Fruit fly (Drosophila melanogaster) whole organism, prepupa: ENCODE results near the gene Pex12.
A peak's percentile ranks its signal among the peaks of the same experiment; 100 is the strongest.

ENCODE experiments used
- Blimp-1 ChIP-seq: fragments of 200-800 bp; sonication (Bioruptor generic); optimal IDR thresholded peaks from 3 replicates; lab custom pipeline; 2017; ENCODE audit warnings: missing biosample characterization, missing genetic modification characterization, mild to moderate bottlenecking, moderate library complexity, missing genetic modification reagents
- CG10631 ChIP-seq: fragments of 200-800 bp; sonication (Bioruptor generic); optimal IDR thresholded peaks from 2 replicates; lab custom pipeline; 2016; ENCODE audit warnings: missing biosample characterization, missing genetic modification characterization
- CG11294 ChIP-seq: fragments of 200-800 bp; sonication (Bioruptor generic); IDR thresholded peaks from 2 replicates; pipeline ENCODE4 v1.3.6; 2022; ENCODE audit warnings: missing biosample characterization, missing genetic modification characterization
- CG11762 ChIP-seq: fragments of 200-800 bp; sonication (Bioruptor generic); optimal IDR thresholded peaks from 3 replicates; lab custom pipeline; 2016; ENCODE audit warnings: missing biosample characterization, missing genetic modification characterization; ENCODE audit not compliant: insufficient read depth
- CG15336 ChIP-seq: fragments of 200-800 bp; sonication (Bioruptor generic); IDR thresholded peaks from 2 replicates; pipeline ENCODE4 v1.3.6; 2022; ENCODE audit warnings: missing biosample characterization, missing genetic modification characterization
- CG1621 ChIP-seq: fragments of 200-800 bp; sonication (Bioruptor generic); optimal IDR thresholded peaks from 3 replicates; lab custom pipeline; 2018; ENCODE audit warnings: missing biosample characterization, mild to moderate bottlenecking, missing genetic modification characterization
- CG3032 ChIP-seq: fragments of 200-800 bp; optimal IDR thresholded peaks from 2 replicates; lab custom pipeline; 2019; ENCODE audit warnings: missing biosample characterization, mild to moderate bottlenecking, missing genetic modification characterization, moderate library complexity
- CG31627 ChIP-seq: fragments of 200-800 bp; sonication (Bioruptor generic); optimal IDR thresholded peaks from 3 replicates; lab custom pipeline; 2016; ENCODE audit warnings: missing biosample characterization, missing genetic modification characterization
- CG32006 ChIP-seq: fragments of 200-800 bp; sonication (Bioruptor generic); optimal IDR thresholded peaks from 3 replicates; lab custom pipeline; 2017; ENCODE audit warnings: missing biosample characterization, mild to moderate bottlenecking, missing genetic modification characterization
- CG34406 ChIP-seq: fragments of 200-800 bp; sonication (Bioruptor generic); optimal IDR thresholded peaks from 3 replicates; lab custom pipeline; 2016; ENCODE audit warnings: missing biosample characterization, missing genetic modification characterization
- CG3919 ChIP-seq: fragments of 200-800 bp; sonication (Bioruptor generic); optimal IDR thresholded peaks from 3 replicates; lab custom pipeline; 2016; ENCODE audit warnings: missing biosample characterization, missing genetic modification characterization
- CG4318 ChIP-seq: fragments of 200-800 bp; sonication (Bioruptor generic); optimal IDR thresholded peaks from 3 replicates; lab custom pipeline; 2017; ENCODE audit warnings: missing biosample characterization, mild to moderate bottlenecking, missing genetic modification characterization
- CG6163 ChIP-seq: fragments of 200-800 bp; sonication (Bioruptor generic); IDR thresholded peaks from 3 replicates; pipeline ENCODE4 v1.3.6; 2022; ENCODE audit warnings: missing biosample characterization, missing genetic modification characterization
- CG6276 ChIP-seq: fragments of 200-800 bp; sonication (Bioruptor generic); optimal IDR thresholded peaks from 2 replicates; lab custom pipeline; 2017; ENCODE audit warnings: missing biosample characterization, mild to moderate bottlenecking, missing genetic modification characterization
- CG6792 ChIP-seq: fragments of 200-800 bp; sonication (Bioruptor generic); optimal IDR thresholded peaks from 3 replicates; lab custom pipeline; 2016; ENCODE audit warnings: missing biosample characterization, missing genetic modification characterization
- CG6808 ChIP-seq: fragments of 200-800 bp; sonication (Bioruptor generic); optimal IDR thresholded peaks from 3 replicates; lab custom pipeline; 2017; ENCODE audit warnings: missing biosample characterization, missing genetic modification characterization, mild to moderate bottlenecking, moderate library complexity, missing genetic modification reagents
- CG7368 ChIP-seq: fragments of 200-800 bp; sonication (Bioruptor generic); optimal IDR thresholded peaks from 3 replicates; lab custom pipeline; 2016; ENCODE audit warnings: missing biosample characterization, missing genetic modification characterization
- CG8119 ChIP-seq: fragments of 200-800 bp; sonication (Bioruptor generic); IDR thresholded peaks from 3 replicates; pipeline ENCODE4 v1.3.6; 2022; ENCODE audit warnings: missing biosample characterization, missing genetic modification characterization
- CG8319 ChIP-seq: fragments of 200-800 bp; sonication (Bioruptor generic); optimal IDR thresholded peaks from 3 replicates; lab custom pipeline; 2016; ENCODE audit warnings: missing biosample characterization, missing genetic modification characterization
- CG8632 ChIP-seq: fragments of 200-800 bp; sonication (Bioruptor generic); optimal IDR thresholded peaks from 3 replicates; lab custom pipeline; 2016; ENCODE audit warnings: missing biosample characterization, missing genetic modification characterization
- CG9139 ChIP-seq: fragments of 200-800 bp; sonication (Bioruptor generic); optimal IDR thresholded peaks from 3 replicates; lab custom pipeline; 2017; ENCODE audit warnings: missing biosample characterization, mild to moderate bottlenecking, missing genetic modification characterization
- Eip75B ChIP-seq: fragments of 200-800 bp; sonication (Bioruptor generic); optimal IDR thresholded peaks from 3 replicates; lab custom pipeline; 2016; ENCODE audit warnings: missing biosample characterization, missing genetic modification characterization
- Eip78C ChIP-seq: fragments of 200-800 bp; sonication (Bioruptor generic); peaks from one replicate; lab custom pipeline; 2016; ENCODE audit warnings: missing biosample characterization, missing genetic modification characterization
- Eip93F ChIP-seq: fragments of 200-800 bp; sonication (Bioruptor generic); optimal IDR thresholded peaks from 2 replicates; lab custom pipeline; 2016; ENCODE audit warnings: missing biosample characterization, mild to moderate bottlenecking, missing genetic modification characterization
- Ets21C ChIP-seq: fragments of 200-800 bp; sonication (Bioruptor generic); optimal IDR thresholded peaks from 3 replicates; lab custom pipeline; 2016; ENCODE audit warnings: missing biosample characterization, missing genetic modification characterization
- Ets96B ChIP-seq: fragments of 200-800 bp; optimal IDR thresholded peaks from 2 replicates; lab custom pipeline; 2019; ENCODE audit warnings: missing biosample characterization, mild to moderate bottlenecking, missing genetic modification characterization, moderate library complexity
- Gug ChIP-seq: fragments of 200-800 bp; sonication (Bioruptor generic); IDR thresholded peaks from 2 replicates; pipeline ENCODE4 v1.3.6; 2022; ENCODE audit warnings: missing biosample characterization, missing genetic modification characterization
- Hr38 ChIP-seq: sonication (Bioruptor generic); optimal IDR thresholded peaks from 2 replicates; lab custom pipeline; 2016; ENCODE audit warnings: missing biosample characterization, missing genetic modification characterization
- Hr39 ChIP-seq: fragments of 200-800 bp; sonication (Bioruptor generic); optimal IDR thresholded peaks from 2 replicates; lab custom pipeline; 2016; ENCODE audit warnings: missing biosample characterization, missing genetic modification characterization
- Lpt ChIP-seq: fragments of 200-800 bp; sonication (Bioruptor generic); optimal IDR thresholded peaks from 3 replicates; lab custom pipeline; 2016; ENCODE audit warnings: missing biosample characterization, missing genetic modification characterization
- Met ChIP-seq: fragments of 200-800 bp; sonication (Bioruptor generic); optimal IDR thresholded peaks from 3 replicates; lab custom pipeline; 2016; ENCODE audit warnings: missing biosample characterization, missing genetic modification characterization
- OdsH ChIP-seq: fragments of 200-800 bp; sonication (Bioruptor generic); optimal IDR thresholded peaks from 3 replicates; lab custom pipeline; 2016; ENCODE audit warnings: missing biosample characterization, missing genetic modification characterization
- Smox ChIP-seq: fragments of 200-800 bp; sonication (Bioruptor generic); optimal IDR thresholded peaks from 3 replicates; lab custom pipeline; 2016; ENCODE audit warnings: missing biosample characterization, missing genetic modification characterization
- Sox102F ChIP-seq: fragments of 200-800 bp; sonication (Bioruptor generic); optimal IDR thresholded peaks from 2 replicates; lab custom pipeline; 2016; ENCODE audit warnings: missing biosample characterization, mild to moderate bottlenecking, missing genetic modification characterization
- Sox14 ChIP-seq: fragments of 200-800 bp; sonication (Bioruptor generic); optimal IDR thresholded peaks from 3 replicates; lab custom pipeline; 2016; ENCODE audit warnings: missing biosample characterization, missing genetic modification characterization
- Sox15 ChIP-seq: fragments of 200-800 bp; sonication (Bioruptor generic); optimal IDR thresholded peaks from 3 replicates; lab custom pipeline; 2016; ENCODE audit warnings: missing biosample characterization, missing genetic modification characterization
- achi ChIP-seq: fragments of 200-800 bp; sonication (Bioruptor generic); optimal IDR thresholded peaks from 3 replicates; lab custom pipeline; 2016; ENCODE audit warnings: missing biosample characterization, missing genetic modification characterization
- acj6 ChIP-seq: fragments of 200-800 bp; sonication (Bioruptor generic); optimal IDR thresholded peaks from 3 replicates; lab custom pipeline; 2016; ENCODE audit warnings: missing biosample characterization, missing genetic modification characterization
- cyc ChIP-seq: fragments of 200-800 bp; sonication (Bioruptor generic); optimal IDR thresholded peaks from 3 replicates; lab custom pipeline; 2016; ENCODE audit warnings: missing biosample characterization, missing genetic modification characterization
- dac ChIP-seq: fragments of 200-800 bp; sonication (Bioruptor generic); optimal IDR thresholded peaks from 2 replicates; lab custom pipeline; 2017; ENCODE audit warnings: missing biosample characterization, mild to moderate bottlenecking, missing genetic modification characterization
- eg ChIP-seq: fragments of 200-800 bp; sonication (Bioruptor generic); IDR thresholded peaks from 3 replicates; pipeline ENCODE4 v1.3.6; 2022; ENCODE audit warnings: missing biosample characterization, missing genetic modification characterization
- esn ChIP-seq: fragments of 200-800 bp; sonication (Bioruptor generic); optimal IDR thresholded peaks from 2 replicates; lab custom pipeline; 2016; ENCODE audit warnings: missing biosample characterization, mild to moderate bottlenecking, missing genetic modification characterization, moderate library complexity
- fd59A ChIP-seq: fragments of 200-800 bp; sonication (Bioruptor generic); optimal IDR thresholded peaks from 2 replicates; lab custom pipeline; 2017; ENCODE audit warnings: missing biosample characterization, mild to moderate bottlenecking, missing genetic modification characterization, missing genetic modification reagents
- fd85E ChIP-seq: fragments of 200-800 bp; sonication (Bioruptor generic); optimal IDR thresholded peaks from 3 replicates; lab custom pipeline; 2016; ENCODE audit warnings: missing biosample characterization, missing genetic modification characterization
- fkh ChIP-seq: fragments of 200-800 bp; sonication (Bioruptor generic); optimal IDR thresholded peaks from 3 replicates; lab custom pipeline; 2017; ENCODE audit warnings: missing biosample characterization, mild to moderate bottlenecking, missing genetic modification characterization, moderate library complexity
- lz ChIP-seq: fragments of 200-800 bp; sonication (Bioruptor generic); optimal IDR thresholded peaks from 3 replicates; lab custom pipeline; 2016; ENCODE audit warnings: missing biosample characterization, missing genetic modification characterization
- net ChIP-seq: fragments of 200-800 bp; sonication (Bioruptor generic); optimal IDR thresholded peaks from 3 replicates; lab custom pipeline; 2016; ENCODE audit warnings: missing biosample characterization, missing genetic modification characterization
- pdm3 ChIP-seq: fragments of 200-800 bp; sonication (Bioruptor generic); optimal IDR thresholded peaks from 3 replicates; lab custom pipeline; 2016; ENCODE audit warnings: missing biosample characterization, missing genetic modification characterization
- spab ChIP-seq: fragments of 200-800 bp; sonication (Bioruptor generic); optimal IDR thresholded peaks from 2 replicates; lab custom pipeline; 2017; ENCODE audit warnings: missing biosample characterization, mild to moderate bottlenecking, missing genetic modification characterization, missing genetic modification reagents
- ss ChIP-seq, 2 experiments: fragments of 200-800 bp; sonication (Bioruptor generic); optimal IDR thresholded peaks; 2 replicates in 1 of 2; 3 replicates in 1 of 2; lab custom pipeline; 2017 to 2018; ENCODE audit warnings: mild to moderate bottlenecking in 2 of 2, missing biosample characterization in 2 of 2, missing genetic modification characterization in 2 of 2, moderate library complexity in 1 of 2
- svp ChIP-seq: fragments of 200-800 bp; sonication (Bioruptor generic); peaks from one replicate; lab custom pipeline; 2016; ENCODE audit warnings: missing biosample characterization, missing genetic modification characterization
- topi ChIP-seq: fragments of 200-800 bp; sonication (Bioruptor generic); optimal IDR thresholded peaks from 3 replicates; lab custom pipeline; 2016; ENCODE audit warnings: missing biosample characterization, missing genetic modification characterization
- vri ChIP-seq: fragments of 200-800 bp; sonication (Bioruptor generic); optimal IDR thresholded peaks from 3 replicates; lab custom pipeline; 2016; ENCODE audit warnings: missing biosample characterization, mild to moderate bottlenecking, missing genetic modification characterization

Gene Pex12

dm6 chr2L:852647-853111 is 36.9 kb downstream of the Pex12 start, which contains the start of the genes CG4291 and kraken:
TSS of gene CG4291 (minus strand) at chr2L:852730.
TSS of gene kraken (plus strand) at chr2L:852768.
- TF ChIP-seq Sox102F (GFP tag; lab: Kevin White, UChicago) (no peak), Eip93F (GFP tag; lab: Kevin White, UChicago) (no peak), CG15336 (GFP tag; lab: Robert Waterston, UW) (peak; percentile 33; the same call in 1 of the 2 replicates), CG4318 (GFP tag; lab: Kevin White, UChicago) (no peak), ss (GFP tag; optimal IDR thresholded peaks at IDR 0.05; lab: Kevin White, UChicago) (peak; percentile 3 to 22), Met (GFP tag; lab: Kevin White, UChicago) (no peak), CG3919 (GFP tag; lab: Kevin White, UChicago) (peak; percentile 54), svp (peak; percentile 83), OdsH (GFP tag; lab: Kevin White, UChicago) (peak; percentile 11), fd85E (no peak), CG6276 (GFP tag; lab: Kevin White, UChicago) (no peak), fkh (GFP tag; lab: Kevin White, UChicago) (peak; percentile 90), CG8632 (no peak), Gug (no peak), fd59A (GFP tag; lab: Kevin White, UChicago) (no peak), CG7368 (no peak), CG11294 (GFP tag; lab: Robert Waterston, UW) (0 out of 2 replicates have a peak, but pooled peaks have one; percentile 8), CG8319 (GFP tag; lab: Kevin White, UChicago) (no peak), achi (GFP tag; lab: Kevin White, UChicago) (peak; percentile 33), Hr39 (GFP tag; lab: Kevin White, UChicago) (peak; percentile 45), CG32006 (GFP tag; lab: Kevin White, UChicago) (peak; percentile 13), pdm3 (peak; percentile 20), CG3032 (tag; lab: Kevin White, UChicago) (peak; percentile 18), net (GFP tag; lab: Kevin White, UChicago) (no peak), CG9139 (GFP tag; lab: Kevin White, UChicago) (no peak), lz (GFP tag; lab: Kevin White, UChicago) (peak; percentile 24), cyc (GFP tag; lab: Kevin White, UChicago) (peak; percentile 28), CG6792 (GFP tag; lab: Kevin White, UChicago) (no peak), CG31627 (GFP tag; lab: Kevin White, UChicago) (peak; percentile 47), Sox15 (GFP tag; lab: Kevin White, UChicago) (no peak), esn (GFP tag; lab: Kevin White, UChicago) (peak; percentile 46), CG6808 (GFP tag; lab: Kevin White, UChicago) (no peak), eg (GFP tag; lab: Robert Waterston, UW) (peak; percentile 53; the same call in 2 of the 3 replicates), Hr38 (GFP tag; lab: Kevin White, UChicago) (no peak), topi (GFP tag; lab: Kevin White, UChicago) (peak; percentile 54), CG1621 (peak; percentile 75), Lpt (GFP tag; lab: Kevin White, UChicago) (no peak), dac (no peak), vri (peak; percentile 18), CG6163 (GFP tag; lab: Robert Waterston, UW) (peak; percentile 46; the same call in 1 of the 3 replicates), Sox14 (GFP tag; lab: Kevin White, UChicago) (peak; percentile 58), acj6 (GFP tag; lab: Kevin White, UChicago) (peak; percentile 3), Ets21C (GFP tag; lab: Kevin White, UChicago) (no peak), CG8119 (GFP tag; lab: Robert Waterston, UW) (no peak), CG34406 (GFP tag; lab: Kevin White, UChicago) (peak; percentile 5), CG10631 (GFP tag; lab: Kevin White, UChicago) (no peak), CG11762 (GFP tag; lab: Kevin White, UChicago) (no peak), Ets96B (no peak), Blimp-1 (GFP tag; lab: Kevin White, UChicago) (no peak), Eip78C (GFP tag; lab: Kevin White, UChicago) (peak; percentile 69), spab (GFP tag; lab: Kevin White, UChicago) (no peak), Eip75B (GFP tag; lab: Kevin White, UChicago) (peak; percentile 16), Smox (GFP tag; lab: Kevin White, UChicago) (peak; percentile 20)
